Worm (Caenorhabditis elegans): Measurements from ENCODE around the gene C33F10.4.
"Not testable (repeated sequence)": the region's sequence is repeated elsewhere in the genome, so short reads cannot be mapped to it uniquely, and the experiment has no call there.

DNA sequence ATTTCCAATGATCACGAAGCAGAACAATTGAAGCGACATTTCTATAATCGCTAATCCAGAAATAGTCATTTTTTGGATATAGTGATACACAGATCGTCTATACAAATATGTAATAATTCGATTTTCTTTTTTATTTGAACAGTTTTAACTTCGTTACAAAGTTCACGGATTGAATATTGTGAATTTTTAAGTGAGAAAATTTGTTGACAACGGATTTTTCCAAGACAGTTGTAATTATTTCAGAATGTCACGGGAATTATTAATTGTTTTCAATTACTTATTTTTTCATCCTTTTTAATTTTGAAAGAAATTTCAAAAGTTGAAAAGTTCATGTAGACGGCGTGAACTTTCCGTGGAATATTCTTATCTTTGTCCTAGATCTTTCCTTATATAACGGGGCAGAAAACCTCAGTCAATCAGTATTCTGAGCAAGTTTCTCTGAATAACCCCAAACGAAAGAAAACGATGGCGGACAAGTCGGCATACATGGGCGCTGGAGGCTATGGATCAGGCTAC is 46.6 kb downstream of the C33F10.4 start, which contains the start of the genes T23B7.2 and nspd-4:
- not testable (repeated sequence) for TF ChIP-seq D2030.7 (GFP tag; IDR thresholded peaks at IDR 0.05); F23B12.7 (tag; optimal IDR thresholded peaks at IDR 0.05; ENCODE audit: insufficient read depth); ztf-26 (tag; optimal IDR thresholded peaks at IDR 0.05); ceh-79 (tag; optimal IDR thresholded peaks at IDR 0.05)
